Fruit fly (Drosophila melanogaster) S2 (cell line): Measurements from ENCODE around the gene CG33641.

Experiments used
- CG8478 ChIP-seq: fragments of >200 bp; optimal IDR thresholded peaks from 2 replicates; lab custom pipeline; 2018
- CTCF ChIP-seq, 2 experiments: fragments of >200 bp; optimal IDR thresholded peaks; 2 replicates each; lab custom pipeline; 2018

CG33641 gene

dm6 chr2L:13527541-13527940 lies 1.3 kb upstream of the CG33641 start, which contains the start of gene CG33640:
TSS of gene CG33640 (plus strand) at chr2L:13527841.
- TF ChIP-seq CG8478 (lab: Kevin White, UChicago) (no peak), CTCF (optimal IDR thresholded peaks at IDR 0.05; lab: Kevin White, UChicago) (no peak)

dm6 chr2L:13529675-13530074 lies 833 bp downstream of the CG33641 start, which contains the start of gene CG33642:
TSS of gene CG33642 (plus strand) at chr2L:13529975.
- no peak for TF ChIP-seq CG8478 (lab: Kevin White, UChicago)
- TF ChIP-seq CTCF (optimal IDR thresholded peaks at IDR 0.05; lab: Kevin White, UChicago): no peak

- TF ChIP-seq CTCF (optimal IDR thresholded peaks at IDR 0.05; lab: Kevin White, UChicago): no peak
Measured at dm6 chr2L:13530774-13531173, 1.9 kb downstream of the CG33641 start, which contains the start of gene CG33643. TSS of gene CG33643 (plus strand) at chr2L:13531074.

- TF ChIP-seq CG8478 (lab: Kevin White, UChicago) (no peak), CTCF (optimal IDR thresholded peaks at IDR 0.05; lab: Kevin White, UChicago) (no peak)
Measured at dm6 chr2L:13531785-13532184, 2.9 kb downstream of the CG33641 start, which contains the start of gene CG33644. TSS of gene CG33644 (plus strand) at chr2L:13532085.

dm6 chr2L:13532524-13532923 lies 3.7 kb downstream of the CG33641 start, which contains the start of gene CG33645:
TSS of gene CG33645 (plus strand) at chr2L:13532824.
- no peak for TF ChIP-seq CG8478 (lab: Kevin White, UChicago)
- no peak for TF ChIP-seq CTCF (optimal IDR thresholded peaks at IDR 0.05; lab: Kevin White, UChicago)

- no peak for TF ChIP-seq CG8478 (lab: Kevin White, UChicago)
- no peak for TF ChIP-seq CTCF (optimal IDR thresholded peaks at IDR 0.05; lab: Kevin White, UChicago)
Measured at dm6 chr2L:13535678-13536077, 6.8 kb downstream of the CG33641 start, which contains the start of gene CG15638. TSS of gene CG15638 (minus strand) at chr2L:13535778.

- no peak for TF ChIP-seq CG8478 (lab: Kevin White, UChicago)
- TF ChIP-seq CTCF (optimal IDR thresholded peaks at IDR 0.05; lab: Kevin White, UChicago): peak; percentile 76 to 78
Measured at dm6 chr2L:13540704-13541103, 11.9 kb downstream of the CG33641 start, which contains the start of gene CG16852. TSS of gene CG16852 (plus strand) at chr2L:13540751.

- no peak for TF ChIP-seq CG8478 (lab: Kevin White, UChicago)
- no peak for TF ChIP-seq CTCF (optimal IDR thresholded peaks at IDR 0.05; lab: Kevin White, UChicago)
Measured at dm6 chr2L:13541968-13542367, 13.1 kb downstream of the CG33641 start, which contains the start of gene CG16853. TSS of gene CG16853 (plus strand) at chr2L:13542268.

dm6 chr2L:13542476-13542875 lies 13.6 kb downstream of the CG33641 start, which contains the start of gene CG9263:
TSS of gene CG9263 (minus strand) at chr2L:13542576.
- TF ChIP-seq CG8478 (lab: Kevin White, UChicago): no peak
- TF ChIP-seq CTCF (optimal IDR thresholded peaks at IDR 0.05; lab: Kevin White, UChicago): no peak

dm6 chr2L:13545678-13546077 lies 16.8 kb downstream of the CG33641 start:
- TF ChIP-seq CG8478 (lab: Kevin White, UChicago) (no peak), CTCF (optimal IDR thresholded peaks at IDR 0.05; lab: Kevin White, UChicago) (no peak)

dm6 chr2L:13547738-13548726 lies 19.2 kb downstream of the CG33641 start:
- no peak for TF ChIP-seq CG8478 (lab: Kevin White, UChicago)
- TF ChIP-seq CTCF (optimal IDR thresholded peaks at IDR 0.05; lab: Kevin White, UChicago): no peak

dm6 chr2L:13548786-13549780 lies 20.2 kb downstream of the CG33641 start, which contains the start of gene B4:
TSS of gene B4 (minus strand) at chr2L:13549328.
- TF ChIP-seq CTCF (optimal IDR thresholded peaks at IDR 0.05; lab: Kevin White, UChicago) (no peak), CG8478 (lab: Kevin White, UChicago) (no peak)

- TF ChIP-seq CG8478 (lab: Kevin White, UChicago) (no peak), CTCF (optimal IDR thresholded peaks at IDR 0.05; lab: Kevin White, UChicago) (no peak)
Measured at dm6 chr2L:13549973-13550458, 21.2 kb downstream of the CG33641 start, which contains the start of gene kuz. TSS of gene kuz (plus strand) at chr2L:13550139.
